Worm (Caenorhabditis elegans) whole organism, early embryonic: ENCODE data around the gene col-173.

Experiments used
- B0310.2 ChIP-seq: sonication (generic microtip); optimal IDR thresholded peaks from 2 replicates; lab custom pipeline; 2016; ENCODE audit warnings: mild to moderate bottlenecking, missing genetic modification characterization, missing compliant biosample characterization
- F13C5.2 ChIP-seq: sonication (generic microtip); optimal IDR thresholded peaks from 2 replicates; lab custom pipeline; 2017; ENCODE audit warnings: mild to moderate bottlenecking, missing genetic modification characterization, inconsistent platforms, missing compliant biosample characterization
- aly-1 ChIP-seq: sonication (generic microtip); optimal IDR thresholded peaks from 2 replicates; lab custom pipeline; 2016; ENCODE audit warnings: missing genetic modification characterization, missing compliant biosample characterization
- ama-1 ChIP-seq: fragments of 150-350 bp; optimal IDR thresholded peaks from 2 replicates; lab custom pipeline; 2014
- ceh-13 ChIP-seq: fragments of 200-800 bp; sonication (Bioruptor generic); optimal IDR thresholded peaks from 2 replicates; lab custom pipeline; 2018; ENCODE audit warnings: mild to moderate bottlenecking, missing genetic modification characterization, missing compliant biosample characterization
- ceh-36 ChIP-seq: sonication (generic microtip); optimal IDR thresholded peaks from 2 replicates; lab custom pipeline; 2016; ENCODE audit warnings: missing genetic modification characterization, inconsistent platforms, missing compliant biosample characterization
- ets-7 ChIP-seq: sonication (generic microtip); optimal IDR thresholded peaks from 2 replicates; lab custom pipeline; 2016; ENCODE audit warnings: missing genotype, missing genetic modification characterization, missing compliant biosample characterization
- flt-1 ChIP-seq: fragments of 200-800 bp; sonication (Bioruptor generic); IDR thresholded peaks from 2 replicates; pipeline ENCODE4 v1.3.6; 2022; ENCODE audit warnings: missing genetic modification characterization, missing compliant biosample characterization
- hmbx-1 ChIP-seq: sonication (generic microtip); optimal IDR thresholded peaks from 2 replicates; lab custom pipeline; 2016; ENCODE audit warnings: mild to moderate bottlenecking, missing genetic modification characterization, missing compliant biosample characterization
- hmg-4 ChIP-seq: fragments of 200-800 bp; sonication (Bioruptor generic); optimal IDR thresholded peaks from 2 replicates; lab custom pipeline; 2018; ENCODE audit warnings: mild to moderate bottlenecking, missing genetic modification characterization, missing compliant biosample characterization
- hnd-1 ChIP-seq: sonication (generic microtip); optimal IDR thresholded peaks from 2 replicates; lab custom pipeline; 2016; ENCODE audit warnings: missing genetic modification characterization, missing compliant biosample characterization
- pes-1 ChIP-seq: fragments of 200-800 bp; sonication (Bioruptor generic); IDR thresholded peaks from 2 replicates; pipeline ENCODE4 v1.3.6; 2022; ENCODE audit warnings: missing genetic modification reagents, missing genetic modification characterization, missing compliant biosample characterization
- scrt-1 ChIP-seq: fragments of 200-800 bp; sonication (Bioruptor generic); IDR thresholded peaks from 2 replicates; pipeline ENCODE4 v1.3.6; 2022; ENCODE audit warnings: missing genetic modification characterization, missing compliant biosample characterization
- sea-1 ChIP-seq: fragments of 200-800 bp; sonication (Bioruptor generic); conservative IDR thresholded peaks from 2 replicates; pipeline ENCODE4 v1.3.6; 2022; ENCODE audit warnings: missing genetic modification characterization, missing compliant biosample characterization
- tbx-11 ChIP-seq: fragments of 200-800 bp; sonication (Bioruptor generic); IDR thresholded peaks from 2 replicates; pipeline ENCODE4 v1.3.6; 2022; ENCODE audit warnings: missing genetic modification characterization, missing compliant biosample characterization
- tbx-37 ChIP-seq: fragments of 200-800 bp; sonication (Bioruptor generic); conservative IDR thresholded peaks from 2 replicates; pipeline ENCODE4 v1.3.6; 2022; ENCODE audit warnings: missing genetic modification reagents, missing genetic modification characterization, missing compliant biosample characterization
- tra-4 ChIP-seq: sonication (generic microtip); optimal IDR thresholded peaks from 2 replicates; lab custom pipeline; 2017; ENCODE audit warnings: missing genetic modification characterization, missing compliant biosample characterization

The col-173 gene

DNA sequence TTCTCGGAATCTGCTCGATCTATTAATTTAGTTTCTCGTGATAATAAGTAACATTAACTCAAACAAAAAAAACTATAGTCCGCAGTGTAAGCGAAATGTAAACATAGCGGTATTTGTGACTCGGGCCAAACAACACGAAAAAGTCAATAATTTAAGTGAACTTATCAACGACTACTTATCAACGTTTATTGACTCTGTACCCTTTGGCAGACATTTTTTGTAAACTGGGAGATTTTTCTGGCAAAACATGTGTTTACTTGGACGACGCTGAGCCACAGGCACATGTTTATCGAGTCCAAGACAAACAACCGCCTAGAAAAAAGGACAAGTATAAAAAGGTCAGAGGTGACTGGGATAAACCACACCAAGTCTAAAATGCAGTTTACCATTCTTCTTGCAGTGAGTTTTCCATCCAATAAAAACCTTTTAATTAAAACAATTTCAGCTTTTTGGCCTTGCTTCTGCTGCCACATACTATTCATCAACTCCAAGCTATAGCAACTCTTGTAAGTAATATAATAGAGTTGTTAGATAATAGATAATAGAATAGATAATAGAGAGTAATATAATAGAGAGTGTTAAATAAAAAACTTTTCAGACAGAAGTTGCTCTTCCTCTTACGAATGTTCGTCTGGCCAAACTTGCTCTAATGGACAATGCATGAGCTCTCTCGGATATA, 32.8 kb downstream of the col-173 start, which contains the start of gene C53B7.3:
Gene C53B7.3, plus strand, starts transcription at position 362 of the 679 bp plus-strand sequence.
- no peak for TF ChIP-seq ceh-36
- no peak for TF ChIP-seq ama-1 (lab: Kevin White, UChicago)
- TF ChIP-seq F13C5.2 (tag; lab: Kevin White, UChicago): no peak
- TF ChIP-seq B0310.2: no peak
- TF ChIP-seq tbx-11 (GFP tag; lab: Robert Waterston, UW): no peak
- TF ChIP-seq flt-1: no peak
- no peak for TF ChIP-seq hmbx-1 (tag; lab: Kevin White, UChicago)
- TF ChIP-seq aly-1 (tag; lab: Kevin White, UChicago): no peak
- no peak for TF ChIP-seq hnd-1
- TF ChIP-seq hmg-4 (GFP tag; lab: Kevin White, UChicago): no peak

DNA sequence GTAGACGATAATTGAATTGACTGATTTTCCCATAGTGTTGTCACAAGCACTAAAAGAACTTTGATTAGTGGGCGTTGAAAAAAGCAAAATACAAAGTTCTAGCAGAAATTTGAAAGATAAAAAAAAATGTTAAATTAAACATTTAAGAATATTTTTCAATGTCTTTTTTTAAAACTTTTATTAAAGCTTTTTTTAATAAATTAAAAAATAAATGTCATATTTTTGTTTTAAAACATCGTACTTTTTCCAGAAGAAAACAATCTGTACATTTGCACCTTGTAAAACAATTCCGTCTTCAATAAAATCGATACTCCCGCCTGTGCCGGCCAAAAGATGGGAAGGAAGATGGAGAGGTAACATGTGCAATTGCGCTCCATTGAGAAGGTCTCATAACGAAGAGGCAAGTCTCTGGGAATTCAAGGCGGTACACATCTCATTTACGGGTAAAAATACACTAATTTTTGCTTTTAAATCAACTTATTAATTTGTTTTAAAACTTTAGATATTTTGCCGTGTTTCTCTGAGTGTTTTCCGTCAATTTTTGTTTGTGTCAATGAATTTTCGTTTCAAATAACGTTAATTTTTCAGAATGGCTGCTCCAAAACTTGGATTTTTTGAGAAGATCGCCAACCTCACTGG, 36.5 kb downstream of the col-173 start, which contains the start of the genes glr-6 and asg-2:
Gene glr-6, minus strand, starts transcription at position 51 of the 639 bp plus-strand sequence.
Gene asg-2, plus strand, starts transcription at position 589 of the 639 bp plus-strand sequence.
- TF ChIP-seq F13C5.2 (tag; lab: Kevin White, UChicago) (peak; percentile 42), tbx-37 (GFP tag; lab: Robert Waterston, UW) (no peak)

DNA sequence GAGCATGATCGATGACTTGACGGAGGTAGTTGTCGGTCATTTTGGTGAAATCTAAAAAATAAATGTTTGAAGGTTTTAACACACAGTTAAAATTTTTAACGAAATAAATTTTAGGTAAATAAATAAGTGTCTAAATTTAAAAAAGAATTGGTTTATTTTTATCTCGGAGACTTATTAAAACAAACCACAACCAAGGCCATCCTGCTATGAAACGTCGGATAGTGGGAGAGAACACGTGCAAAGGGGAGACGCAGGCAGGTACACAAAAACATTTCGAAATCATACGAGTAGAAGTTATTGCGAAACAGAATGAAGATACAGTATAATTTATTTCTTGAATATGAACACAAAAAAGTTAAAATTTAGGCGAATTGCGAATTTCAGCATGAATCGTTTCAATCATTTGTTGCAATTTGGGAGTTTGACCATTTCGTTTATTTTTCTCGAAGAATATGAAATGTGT, 41.2 kb downstream of the col-173 start, which contains the start of gene F41B4.3:
Gene F41B4.3, minus strand, starts transcription at position 51 of the 463 bp plus-strand sequence.
- TF ChIP-seq pes-1 (GFP tag; lab: Robert Waterston, UW): no peak

DNA sequence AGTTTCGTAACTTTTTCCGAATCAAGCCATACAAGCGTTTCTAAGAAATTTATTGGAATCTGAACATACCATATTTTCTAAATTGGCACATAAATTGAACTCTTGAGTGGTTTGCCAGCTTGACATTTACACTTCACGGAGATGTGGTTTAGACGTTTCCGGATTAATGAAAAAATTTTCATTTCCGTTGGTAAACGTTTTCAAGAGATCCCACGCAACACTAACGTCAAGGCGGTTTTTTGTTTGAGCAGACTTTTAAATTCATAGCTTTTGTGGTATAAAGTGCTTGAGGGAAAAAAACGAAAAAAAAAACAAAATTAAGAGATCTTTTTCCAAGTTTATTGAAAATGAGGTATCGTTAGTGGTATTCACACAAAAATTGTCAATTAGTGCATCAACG, 42.2 kb downstream of the col-173 start, which contains the start of gene F41B4.2:
Gene F41B4.2, minus strand, starts transcription at position 101 of the 400 bp plus-strand sequence.
- no peak for TF ChIP-seq tbx-37 (GFP tag; lab: Robert Waterston, UW)
- TF ChIP-seq scrt-1 (GFP tag; lab: Robert Waterston, UW): no peak
- TF ChIP-seq hnd-1: no peak
- no peak for TF ChIP-seq ama-1 (lab: Kevin White, UChicago)
- no peak for TF ChIP-seq B0310.2
- no peak for TF ChIP-seq aly-1 (tag; lab: Kevin White, UChicago)
- no peak for TF ChIP-seq ets-7 (tag; lab: Kevin White, UChicago)
- TF ChIP-seq tbx-11 (GFP tag; lab: Robert Waterston, UW): no peak
- TF ChIP-seq hmg-4 (GFP tag; lab: Kevin White, UChicago): no peak
- TF ChIP-seq ceh-13 (GFP tag; lab: Kevin White, UChicago): no peak
- no peak for TF ChIP-seq flt-1
- no peak for TF ChIP-seq sea-1 (GFP tag; lab: Robert Waterston, UW)

DNA sequence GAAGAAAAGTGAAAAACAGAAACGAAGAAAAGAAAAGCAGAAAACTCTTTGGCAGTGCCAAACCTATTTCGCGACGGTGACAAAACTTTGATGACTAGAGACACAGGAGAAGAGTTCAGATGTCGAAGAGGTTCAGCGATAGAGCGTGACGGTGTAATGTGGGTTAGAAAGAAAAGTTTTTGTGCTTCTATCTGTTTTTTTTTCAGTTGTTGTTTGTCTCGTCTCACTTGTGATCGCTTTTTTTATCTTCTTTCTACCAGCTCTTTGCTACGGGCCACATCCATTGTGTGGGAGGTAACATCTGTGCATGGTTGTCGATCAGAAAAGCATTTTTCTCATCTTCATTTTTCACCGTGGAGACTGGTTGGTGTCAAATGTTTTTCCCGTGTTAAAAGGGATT, 51.5 kb downstream of the col-173 start, which contains the start of gene F41B4.1:
Gene F41B4.1, minus strand, starts transcription at position 23 of the 400 bp plus-strand sequence.
- no peak for TF ChIP-seq ama-1 (lab: Kevin White, UChicago)
- no peak for TF ChIP-seq tbx-11 (GFP tag; lab: Robert Waterston, UW)
- no peak for TF ChIP-seq hnd-1
- TF ChIP-seq ceh-13 (GFP tag; lab: Kevin White, UChicago): no peak
- TF ChIP-seq hmg-4 (GFP tag; lab: Kevin White, UChicago): no peak
- no peak for TF ChIP-seq aly-1 (tag; lab: Kevin White, UChicago)
- TF ChIP-seq B0310.2: no peak
- TF ChIP-seq ceh-36: no peak
- no peak for TF ChIP-seq scrt-1 (GFP tag; lab: Robert Waterston, UW)
- TF ChIP-seq pes-1 (GFP tag; lab: Robert Waterston, UW): no peak
- no peak for TF ChIP-seq hmbx-1 (tag; lab: Kevin White, UChicago)
- TF ChIP-seq ets-7 (tag; lab: Kevin White, UChicago): no peak
- TF ChIP-seq flt-1: no peak
- no peak for TF ChIP-seq tra-4 (tag; lab: Kevin White, UChicago)
- no peak for TF ChIP-seq F13C5.2 (tag; lab: Kevin White, UChicago)
- TF ChIP-seq sea-1 (GFP tag; lab: Robert Waterston, UW): no peak
- TF ChIP-seq tbx-37 (GFP tag; lab: Robert Waterston, UW): no peak
